Fruit fly (Drosophila melanogaster): Measurements from ENCODE around the gene lmgB.

Gene lmgB

DNA sequence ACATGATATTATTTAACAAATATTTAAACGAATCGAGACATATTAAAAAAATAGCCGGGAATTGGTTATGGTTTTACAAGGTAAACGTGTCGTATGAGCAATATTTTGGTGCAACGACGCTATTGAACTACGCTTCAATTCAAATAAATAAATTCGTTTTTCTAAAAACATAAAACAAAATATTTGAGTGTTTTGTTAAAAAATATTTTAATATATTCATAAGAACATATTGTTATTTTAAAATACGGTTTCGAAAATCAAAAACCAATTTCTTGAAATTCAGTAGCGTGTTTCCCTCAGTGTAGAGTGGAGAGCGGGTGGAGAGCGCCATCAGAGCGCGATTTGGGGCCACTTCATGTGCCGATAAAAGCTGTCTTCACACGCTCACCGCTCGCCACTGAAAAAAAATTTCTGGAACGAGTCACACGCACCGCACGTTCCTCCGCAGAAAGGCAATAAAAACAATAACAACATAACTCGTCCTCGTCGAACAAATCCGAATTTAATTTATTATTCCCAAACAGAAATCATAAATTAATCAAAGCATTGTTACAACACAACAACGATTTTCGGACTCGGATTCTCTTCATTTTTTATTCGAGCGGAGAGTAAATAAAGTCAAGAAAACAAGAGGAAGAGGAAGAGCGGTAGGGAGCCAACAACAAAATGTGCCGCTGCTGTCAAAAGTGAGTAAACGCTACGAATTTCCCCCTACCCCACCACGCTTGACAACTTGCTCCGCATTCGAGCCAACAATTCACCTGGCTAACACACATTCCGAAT lies 7.2 kb upstream of the lmgB start (continued):
- TF ChIP-seq CG32772 (GFP tag; IDR thresholded peaks at IDR 0.05): peak; percentile 61; the same call in 1 of the 2 replicates
- no peak for TF ChIP-seq aop (GFP tag; IDR thresholded peaks at IDR 0.05)
- peak; percentile 82 for TF ChIP-seq CG18476 (GFP tag; optimal IDR thresholded peaks at IDR 0.05)
- peak; percentile 62 for TF ChIP-seq CG5245 (GFP tag; optimal IDR thresholded peaks at IDR 0.05)
- peak; percentile 98 for TF ChIP-seq CG18262 (tag; optimal IDR thresholded peaks at IDR 0.05)
- peak; percentile 76 for TF ChIP-seq CG3163 (GFP tag; optimal IDR thresholded peaks at IDR 0.05)
- TF ChIP-seq Hr51 (GFP tag; optimal IDR thresholded peaks at IDR 0.05): peak in 1 of 2 experiments; percentile 96
- TF ChIP-seq CG9437 (GFP tag; optimal IDR thresholded peaks at IDR 0.05): peak; percentile 95
- no peak for TF ChIP-seq br (optimal IDR thresholded peaks at IDR 0.05)
- no peak for TF ChIP-seq CG3995 (GFP tag; optimal IDR thresholded peaks at IDR 0.05)
- TF ChIP-seq CG6683 (GFP tag; optimal IDR thresholded peaks at IDR 0.05): peak; percentile 84
- TF ChIP-seq kay (GFP tag; optimal IDR thresholded peaks at IDR 0.05): peak; percentile 23
- no peak for TF ChIP-seq Sin3A (optimal IDR thresholded peaks at IDR 0.05)
- peak; percentile 81 for TF ChIP-seq CG2875 (GFP tag; optimal IDR thresholded peaks at IDR 0.05)
- TF ChIP-seq sens-2 (GFP tag; IDR thresholded peaks at IDR 0.05): 0 out of 2 replicates have a peak, but pooled peaks have one; percentile 9
- TF ChIP-seq CG32767 (GFP tag; IDR thresholded peaks at IDR 0.05): peak; percentile 73
- TF ChIP-seq Eip74EF (GFP tag; optimal IDR thresholded peaks at IDR 0.05): peak in 1 of 2 experiments; percentile 86
- TF ChIP-seq CG14050 (GFP tag; IDR thresholded peaks at IDR 0.05): peak; percentile 61; the same call in 2 of the 3 replicates
- TF ChIP-seq CrebB (tag; optimal IDR thresholded peaks at IDR 0.05): peak; percentile 31
- TF ChIP-seq CG10654 (GFP tag; optimal IDR thresholded peaks at IDR 0.05): peak; percentile 71
- no peak for TF ChIP-seq BEAF-32 (GFP tag; optimal IDR thresholded peaks at IDR 0.05)
- TF ChIP-seq CkIIα-i1 (GFP tag; IDR thresholded peaks at IDR 0.05): no peak
- TF ChIP-seq CG1602 (GFP tag; optimal IDR thresholded peaks at IDR 0.05): peak; percentile 86
- TF ChIP-seq CG12299 (tag; optimal IDR thresholded peaks at IDR 0.05): peak; percentile 85
- no peak for TF ChIP-seq Doc2 (GFP tag; IDR thresholded peaks at IDR 0.05)
- TF ChIP-seq ERR (GFP tag; optimal IDR thresholded peaks at IDR 0.05): no peak
- peak; percentile 87 for TF ChIP-seq Fer1 (GFP tag; optimal IDR thresholded peaks at IDR 0.05)
- TF ChIP-seq HmgZ (tag; optimal IDR thresholded peaks at IDR 0.05): peak; percentile 29
- peak; percentile 79 for TF ChIP-seq esg (GFP tag; conservative IDR thresholded peaks at IDR 0.05)
- no peak for TF ChIP-seq Dfd (GFP tag; optimal IDR thresholded peaks at IDR 0.05)
- no peak for TF ChIP-seq p53 (GFP tag; optimal IDR thresholded peaks at IDR 0.05)
- TF ChIP-seq Dll (GFP tag; IDR thresholded peaks at IDR 0.05; ENCODE audit: partially characterized antibody): no peak
- TF ChIP-seq CG11696 (GFP tag; IDR thresholded peaks at IDR 0.05): peak; percentile 49; the same call in 1 of the 2 replicates
- peak; percentile 77 for TF ChIP-seq Hsf (GFP tag; optimal IDR thresholded peaks at IDR 0.05)
- TF ChIP-seq Adf1 (GFP tag; IDR thresholded peaks at IDR 0.05): peak; percentile 5; the same call in 1 of the 2 replicates
- TF ChIP-seq z (GFP tag; IDR thresholded peaks at IDR 0.05): no peak; the same call in 2 of the 3 replicates
- TF ChIP-seq CG6254 (GFP tag; optimal IDR thresholded peaks at IDR 0.05): peak; percentile 83
- peak; percentile 76 for TF ChIP-seq gsb-n (tag; optimal IDR thresholded peaks at IDR 0.05)
- TF ChIP-seq CG3838 (GFP tag; optimal IDR thresholded peaks at IDR 0.05): peak; percentile 22
- TF ChIP-seq CG6854 (GFP tag; optimal IDR thresholded peaks at IDR 0.05): peak; percentile 87
- TF ChIP-seq Dref (GFP tag; IDR thresholded peaks at IDR 0.05): no peak
- TF ChIP-seq CG2129 (GFP tag; IDR thresholded peaks at IDR 0.05; ENCODE audit: partially characterized antibody): no peak
- TF ChIP-seq CG3726 (GFP tag; IDR thresholded peaks at IDR 0.05): peak; percentile 13; the same call in 2 of the 3 replicates
- peak; percentile 70; the same call in 1 of the 3 replicates for TF ChIP-seq H15 (GFP tag; IDR thresholded peaks at IDR 0.05)
- peak; percentile 33 for TF ChIP-seq pb (GFP tag; optimal IDR thresholded peaks at IDR 0.05)
- TF ChIP-seq scrt (GFP tag; optimal IDR thresholded peaks at IDR 0.05): peak; percentile 89
- TF ChIP-seq prd (optimal IDR thresholded peaks at IDR 0.05): no peak
- peak; percentile 81; the same call in 2 of the 3 replicates for TF ChIP-seq prd (GFP tag; IDR thresholded peaks at IDR 0.05)
- TF ChIP-seq CG10321 (GFP tag; IDR thresholded peaks at IDR 0.05): peak; percentile 34; the same call in 1 of the 2 replicates
- TF ChIP-seq CG8281 (tag; optimal IDR thresholded peaks at IDR 0.05): peak; percentile 85
